Worm (Caenorhabditis elegans): Measurements from ENCODE around the gene ceh-99.
A peak's percentile ranks its signal among the peaks of the same experiment; 100 is the strongest.
"Not testable (repeated sequence)": the region's sequence is repeated elsewhere in the genome, so short reads cannot be mapped to it uniquely, and the experiment has no call there.

Gene ceh-99

DNA sequence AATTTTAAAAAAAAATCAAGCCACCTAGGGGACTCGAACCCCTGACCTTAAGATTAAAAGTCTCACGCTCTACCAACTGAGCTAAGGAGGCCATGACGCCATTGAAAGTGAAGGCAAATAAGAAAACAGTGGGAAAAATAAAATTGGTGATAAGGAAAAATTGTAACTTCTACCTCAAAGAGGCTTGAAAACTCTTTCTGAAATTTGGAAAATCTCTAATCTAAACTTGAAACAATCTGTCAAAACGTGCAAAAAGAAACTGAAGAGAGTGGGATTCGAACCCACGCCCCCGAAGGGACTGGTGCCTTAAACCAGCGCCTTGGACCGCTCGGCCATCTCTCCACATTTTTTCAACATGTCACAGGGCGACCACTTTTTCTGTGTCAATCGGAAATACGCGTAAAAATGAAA, 21.9 kb downstream of the ceh-99 start (continued):
- peak; percentile 49 for TF ChIP-seq snpc-1.3 (tag; optimal IDR thresholded peaks at IDR 0.05; ENCODE audit: insufficient read depth)
- peak; percentile 69 for TF ChIP-seq T07F8.4 (tag; optimal IDR thresholded peaks at IDR 0.05)
- TF ChIP-seq K12H6.12 (tag; optimal IDR thresholded peaks at IDR 0.05) = peak; percentile 9
- TF ChIP-seq him-1 (tag; optimal IDR thresholded peaks at IDR 0.05) = peak; percentile 89
- TF ChIP-seq xnd-1 (tag; optimal IDR thresholded peaks at IDR 0.05) = peak; percentile 3
- 0 out of 2 replicates have a peak, but pooled peaks have one; percentile 14 for TF ChIP-seq hsf-1 (GFP tag; IDR thresholded peaks at IDR 0.05)
- TF ChIP-seq B0019.2 (GFP tag; conservative IDR thresholded peaks at IDR 0.05) = 0 out of 2 replicates have a peak, but pooled peaks have one; percentile 26
- TF ChIP-seq ama-1 (optimal IDR thresholded peaks at IDR 0.05) = not testable (repeated sequence)
- peak; percentile 48 to 59 for TF ChIP-seq ama-1 (GFP tag; optimal IDR thresholded peaks at IDR 0.05)
- peak; percentile 41 for TF ChIP-seq lin-54 (GFP tag; optimal IDR thresholded peaks at IDR 0.05)
- TF ChIP-seq B0261.1 (tag; optimal IDR thresholded peaks at IDR 0.05) = peak; percentile 94
- TF ChIP-seq nhr-179 (tag; optimal IDR thresholded peaks at IDR 0.05) = peak; percentile 51
- TF ChIP-seq attf-3 (GFP tag; conservative IDR thresholded peaks at IDR 0.05) = peak; percentile 57; the same call in 1 of the 2 replicates
- peak; percentile 76 for TF ChIP-seq snpc-1.1 (tag; optimal IDR thresholded peaks at IDR 0.05; ENCODE audit: insufficient read depth)
- 0 out of 2 replicates have a peak, but pooled peaks have one; percentile 64 for TF ChIP-seq egl-44 (GFP tag; IDR thresholded peaks at IDR 0.05)
- TF ChIP-seq ZK185.1 (tag; optimal IDR thresholded peaks at IDR 0.05; ENCODE audit: poor library complexity, severe bottlenecking) = peak; percentile 77
- 0 out of 2 replicates have a peak, but pooled peaks have one; percentile 9 for TF ChIP-seq zfh-2 (GFP tag; conservative IDR thresholded peaks at IDR 0.05)
- 0 out of 2 replicates have a peak, but pooled peaks have one; percentile 59 for TF ChIP-seq let-526 (GFP tag; IDR thresholded peaks at IDR 0.05)
- peak; percentile 62; the same call in 1 of the 2 replicates for TF ChIP-seq hmg-1.2 (GFP tag; IDR thresholded peaks at IDR 0.05)
- peak; percentile 32 for TF ChIP-seq lsy-27 (tag; optimal IDR thresholded peaks at IDR 0.05; ENCODE audit: borderline replicate concordance, insufficient read depth)
- peak; percentile 32 to 38 for TF ChIP-seq let-607 (tag; optimal IDR thresholded peaks at IDR 0.05)
- peak; percentile 48 for TF ChIP-seq attf-5 (GFP tag; optimal IDR thresholded peaks at IDR 0.05)
- TF ChIP-seq die-1 (tag; optimal IDR thresholded peaks at IDR 0.05) = peak; percentile 84
- peak; percentile 65 for TF ChIP-seq ztf-18 (tag; optimal IDR thresholded peaks at IDR 0.05)
- TF ChIP-seq snpc-4 (GFP tag; optimal IDR thresholded peaks at IDR 0.05) = peak; percentile 75
- TF ChIP-seq snpc-4 (tag; optimal IDR thresholded peaks at IDR 0.05) = peak in 3 of 4 experiments; percentile 44 to 72 (median 70)
- TF ChIP-seq rec-8 (tag; optimal IDR thresholded peaks at IDR 0.05) = peak; percentile 3 to 62
- peak; percentile 85 for TF ChIP-seq rpc-1 (optimal IDR thresholded peaks at IDR 0.05)
- TF ChIP-seq rpc-1 (tag; optimal IDR thresholded peaks at IDR 0.05) = peak; percentile 96
- TF ChIP-seq atf-7 (tag; optimal IDR thresholded peaks at IDR 0.05) = peak; percentile 66
- peak; percentile 27 for TF ChIP-seq athp-1 (tag; optimal IDR thresholded peaks at IDR 0.05)
- TF ChIP-seq ceh-100 (GFP tag; IDR thresholded peaks at IDR 0.05) = peak; percentile 56; the same call in 1 of the 2 replicates
- peak; percentile 40 for TF ChIP-seq ztf-26 (tag; optimal IDR thresholded peaks at IDR 0.05)
- peak; percentile 24 for TF ChIP-seq F33H1.4 (GFP tag; IDR thresholded peaks at IDR 0.05)
- TF ChIP-seq hrde-1 (tag; optimal IDR thresholded peaks at IDR 0.05; ENCODE audit: borderline replicate concordance) = peak; percentile 64
- 0 out of 2 replicates have a peak, but pooled peaks have one; percentile 54 for TF ChIP-seq attf-6 (GFP tag; IDR thresholded peaks at IDR 0.05)
- TF ChIP-seq Y56A3A.18 (GFP tag; IDR thresholded peaks at IDR 0.05) = 0 out of 2 replicates have a peak, but pooled peaks have one; percentile 81
- 0 out of 2 replicates have a peak, but pooled peaks have one; percentile 55 for TF ChIP-seq Y53G8AR.9 (GFP tag; conservative IDR thresholded peaks at IDR 0.05)
- peak; percentile 76 for TF ChIP-seq F23B12.7 (tag; optimal IDR thresholded peaks at IDR 0.05; ENCODE audit: insufficient read depth)
- TF ChIP-seq mxl-1 (tag; optimal IDR thresholded peaks at IDR 0.05) = peak; percentile 65
- TF ChIP-seq F49E8.2 (tag; optimal IDR thresholded peaks at IDR 0.05; ENCODE audit: insufficient read depth) = peak; percentile 61
- 0 out of 2 replicates have a peak, but pooled peaks have one; percentile 11 for TF ChIP-seq K11D2.4 (GFP tag; IDR thresholded peaks at IDR 0.05)
- TF ChIP-seq nhr-90 (tag; optimal IDR thresholded peaks at IDR 0.05) = peak; percentile 88
